Worm (Caenorhabditis elegans) whole organism, L2 larva: Measurements from ENCODE around the gene R04B5.1.

Experiments
- C34F6.9 ChIP-seq: fragments of 150-350 bp; optimal IDR thresholded peaks from 2 replicates; lab custom pipeline; 2014; ENCODE audit warnings: missing biosample characterization, missing genetic modification characterization
- F13H6.1 ChIP-seq: sonication (generic microtip); optimal IDR thresholded peaks from 2 replicates; lab custom pipeline; 2016; ENCODE audit warnings: missing genetic modification characterization, missing compliant biosample characterization
- R02D3.7 ChIP-seq: fragments of 150-350 bp; optimal IDR thresholded peaks from 2 replicates; lab custom pipeline; 2014; ENCODE audit warnings: missing biosample characterization, missing genetic modification characterization
- Y55F3AM.14 ChIP-seq: fragments of 200-800 bp; sonication (Bioruptor generic); optimal IDR thresholded peaks from 2 replicates; lab custom pipeline; 2018; ENCODE audit warnings: mild to moderate bottlenecking, missing genetic modification characterization, missing compliant biosample characterization
- ZK546.5 ChIP-seq: sonication (generic microtip); optimal IDR thresholded peaks from 2 replicates; lab custom pipeline; 2017; ENCODE audit warnings: missing biosample characterization, missing genetic modification characterization
- alr-1 ChIP-seq: fragments of 150-350 bp; optimal IDR thresholded peaks from 2 replicates; lab custom pipeline; 2014; ENCODE audit warnings: missing biosample characterization, missing genetic modification characterization
- aly-2 ChIP-seq: fragments of 150-350 bp; optimal IDR thresholded peaks from 2 replicates; lab custom pipeline; 2014; ENCODE audit warnings: missing biosample characterization, missing genetic modification characterization
- ama-1 ChIP-seq: fragments of 150-350 bp; optimal IDR thresholded peaks from 2 replicates; lab custom pipeline; 2018; ENCODE audit warnings: inconsistent platforms
- blmp-1 ChIP-seq: sonication (generic microtip); optimal IDR thresholded peaks from 2 replicates; lab custom pipeline; 2017; ENCODE audit warnings: missing genetic modification characterization, mild to moderate bottlenecking, missing compliant biosample characterization, antibody characterized with exemption, moderate library complexity; ENCODE audit not compliant: insufficient read depth
- ceh-16 ChIP-seq: fragments of 150-350 bp; optimal IDR thresholded peaks from 2 replicates; lab custom pipeline; 2014; ENCODE audit warnings: missing biosample characterization, missing genetic modification characterization
- ceh-82 ChIP-seq: fragments of 150-350 bp; optimal IDR thresholded peaks from 2 replicates; lab custom pipeline; 2014; ENCODE audit warnings: missing biosample characterization, missing genetic modification characterization
- crh-2 ChIP-seq: sonication (generic microtip); optimal IDR thresholded peaks from 2 replicates; lab custom pipeline; 2017; ENCODE audit warnings: missing biosample characterization, missing genetic modification characterization
- dmd-4 ChIP-seq: sonication (generic microtip); optimal IDR thresholded peaks from 2 replicates; lab custom pipeline; 2017; ENCODE audit warnings: missing biosample characterization, missing genetic modification characterization
- egl-27 ChIP-seq: sonication (generic microtip); optimal IDR thresholded peaks from 3 replicates; lab custom pipeline; 2017; ENCODE audit warnings: missing biosample characterization, missing genetic modification reagents, missing genetic modification characterization
- elt-1 ChIP-seq: fragments of 150-350 bp; optimal IDR thresholded peaks from 2 replicates; lab custom pipeline; 2014; ENCODE audit warnings: missing biosample characterization, missing genetic modification characterization
- elt-3 ChIP-seq: sonication (generic microtip); optimal IDR thresholded peaks from 2 replicates; lab custom pipeline; 2017; ENCODE audit warnings: missing biosample characterization, missing genetic modification characterization
- fos-1 ChIP-seq: fragments of 150-350 bp; optimal IDR thresholded peaks from 2 replicates; lab custom pipeline; 2014; ENCODE audit warnings: missing biosample characterization, missing genetic modification characterization
- gmeb-1 ChIP-seq: fragments of 150-350 bp; optimal IDR thresholded peaks from 2 replicates; lab custom pipeline; 2014; ENCODE audit warnings: missing biosample characterization, missing genetic modification characterization
- lin-11 ChIP-seq: fragments of 150-350 bp; sonication (generic microtip); optimal IDR thresholded peaks from 2 replicates; lab custom pipeline; 2014; ENCODE audit warnings: missing biosample characterization, missing genetic modification characterization, inconsistent platforms, mixed read lengths
- lin-13 ChIP-seq: fragments of 150-350 bp; optimal IDR thresholded peaks from 2 replicates; lab custom pipeline; 2014; ENCODE audit warnings: missing biosample characterization, missing genetic modification reagents, missing genetic modification characterization
- lin-39 ChIP-seq: fragments of 150-350 bp; optimal IDR thresholded peaks from 2 replicates; lab custom pipeline; 2014; ENCODE audit warnings: missing biosample characterization, missing genetic modification reagents, missing genetic modification characterization
- lsy-2 ChIP-seq, 2 experiments: fragments of 150-350 bp in 1 of 2; sonication (generic microtip) in 1 of 2; optimal IDR thresholded peaks; 2 replicates each; lab custom pipeline; 2014 to 2017; ENCODE audit warnings: missing biosample characterization in 2 of 2, missing genetic modification characterization in 2 of 2
- mab-5 ChIP-seq: fragments of 150-350 bp; optimal IDR thresholded peaks from 2 replicates; lab custom pipeline; 2014; ENCODE audit warnings: missing biosample characterization, missing genetic modification characterization
- mbf-1 ChIP-seq: sonication (generic microtip); optimal IDR thresholded peaks from 2 replicates; lab custom pipeline; 2017; ENCODE audit warnings: missing biosample characterization, missing genetic modification characterization
- mdl-1 ChIP-seq, 2 experiments: fragments of 150-350 bp in 1 of 2; sonication (generic microtip) in 1 of 2; optimal IDR thresholded peaks; 2 replicates each; lab custom pipeline; 2017; ENCODE audit warnings: missing biosample characterization in 2 of 2, missing genetic modification characterization in 2 of 2
- nhr-10 ChIP-seq: sonication (generic microtip); optimal IDR thresholded peaks from 2 replicates; lab custom pipeline; 2017; ENCODE audit warnings: missing biosample characterization, missing genetic modification characterization
- nhr-11 ChIP-seq: fragments of 150-350 bp; optimal IDR thresholded peaks from 2 replicates; lab custom pipeline; 2014; ENCODE audit warnings: missing biosample characterization, missing genetic modification characterization
- nhr-12 ChIP-seq: fragments of 150-350 bp; optimal IDR thresholded peaks from 2 replicates; lab custom pipeline; 2014; ENCODE audit warnings: missing biosample characterization, missing genetic modification characterization
- nhr-129 ChIP-seq: fragments of 150-350 bp; optimal IDR thresholded peaks from 2 replicates; lab custom pipeline; 2014; ENCODE audit warnings: missing biosample characterization, missing genetic modification characterization
- nhr-21 ChIP-seq: fragments of 150-350 bp; optimal IDR thresholded peaks from 2 replicates; lab custom pipeline; 2014; ENCODE audit warnings: missing biosample characterization, missing genetic modification characterization
- nhr-23 ChIP-seq: fragments of 150-350 bp; optimal IDR thresholded peaks from 2 replicates; lab custom pipeline; 2014; ENCODE audit warnings: missing biosample characterization, missing genetic modification reagents, missing genetic modification characterization
- nhr-237 ChIP-seq: fragments of 150-350 bp; optimal IDR thresholded peaks from 2 replicates; lab custom pipeline; 2014; ENCODE audit warnings: missing biosample characterization, missing genetic modification characterization
- nhr-25 ChIP-seq: fragments of 150-350 bp; sonication (generic microtip); optimal IDR thresholded peaks from 3 replicates; lab custom pipeline; 2014; ENCODE audit warnings: missing biosample characterization, missing genetic modification characterization
- nhr-6 ChIP-seq: fragments of 150-350 bp; optimal IDR thresholded peaks from 2 replicates; lab custom pipeline; 2014; ENCODE audit warnings: missing biosample characterization, missing genetic modification characterization
- nhr-77 ChIP-seq: fragments of 150-350 bp; optimal IDR thresholded peaks from 2 replicates; lab custom pipeline; 2014; ENCODE audit warnings: missing biosample characterization, missing genetic modification characterization
- peb-1 ChIP-seq: fragments of 150-350 bp; optimal IDR thresholded peaks from 2 replicates; lab custom pipeline; 2014; ENCODE audit warnings: missing biosample characterization, missing genetic modification characterization
- sem-4 ChIP-seq: fragments of 150-350 bp; optimal IDR thresholded peaks from 2 replicates; lab custom pipeline; 2014; ENCODE audit warnings: missing biosample characterization, missing genetic modification reagents, missing genetic modification characterization
- skn-1 ChIP-seq: sonication (generic microtip); optimal IDR thresholded peaks from 2 replicates; lab custom pipeline; 2017; ENCODE audit warnings: missing biosample characterization, missing genetic modification characterization
- sma-3 ChIP-seq: sonication (generic microtip); optimal IDR thresholded peaks from 2 replicates; lab custom pipeline; 2016; ENCODE audit warnings: missing genetic modification reagents, missing genetic modification characterization, missing compliant biosample characterization
- sma-9 ChIP-seq, 2 experiments: fragments of 150-350 bp in 1 of 2; sonication (generic microtip) in 1 of 2; optimal IDR thresholded peaks; 2 replicates each; lab custom pipeline; 2014 to 2016; ENCODE audit warnings: missing genetic modification characterization in 2 of 2, mild to moderate bottlenecking in 1 of 2, missing biosample characterization in 1 of 2, missing compliant biosample characterization in 1 of 2, missing genetic modification reagents in 1 of 2, moderate library complexity in 1 of 2
- snpc-4 ChIP-seq: fragments of 150-350 bp; optimal IDR thresholded peaks from 2 replicates; lab custom pipeline; 2014; ENCODE audit warnings: missing biosample characterization, missing genetic modification characterization
- unc-39 ChIP-seq: fragments of 150-350 bp; optimal IDR thresholded peaks from 2 replicates; lab custom pipeline; 2014; ENCODE audit warnings: missing biosample characterization, missing genetic modification characterization
- unc-55 ChIP-seq: fragments of 150-350 bp; sonication (generic microtip); optimal IDR thresholded peaks from 3 replicates; lab custom pipeline; 2014; ENCODE audit warnings: missing biosample characterization, missing genetic modification reagents, missing genetic modification characterization
- unc-62 ChIP-seq: fragments of 150-350 bp; optimal IDR thresholded peaks from 2 replicates; lab custom pipeline; 2014; ENCODE audit warnings: missing biosample characterization, missing genetic modification reagents, missing genetic modification characterization
- zag-1 ChIP-seq: fragments of 150-350 bp; optimal IDR thresholded peaks from 2 replicates; lab custom pipeline; 2014; ENCODE audit warnings: missing biosample characterization, missing genetic modification characterization
- ztf-1 ChIP-seq: fragments of 200-800 bp; sonication (Bioruptor generic); conservative IDR thresholded peaks from 2 replicates; pipeline ENCODE4 v1.3.6; 2022; ENCODE audit warnings: missing genetic modification characterization, missing compliant biosample characterization
- ztf-11 ChIP-seq: sonication (generic microtip); optimal IDR thresholded peaks from 2 replicates; lab custom pipeline; 2017; ENCODE audit warnings: missing biosample characterization, missing genetic modification characterization
- ztf-4 ChIP-seq: fragments of 150-350 bp; optimal IDR thresholded peaks from 2 replicates; lab custom pipeline; 2014; ENCODE audit warnings: missing biosample characterization, missing genetic modification characterization

R04B5.1 gene

DNA sequence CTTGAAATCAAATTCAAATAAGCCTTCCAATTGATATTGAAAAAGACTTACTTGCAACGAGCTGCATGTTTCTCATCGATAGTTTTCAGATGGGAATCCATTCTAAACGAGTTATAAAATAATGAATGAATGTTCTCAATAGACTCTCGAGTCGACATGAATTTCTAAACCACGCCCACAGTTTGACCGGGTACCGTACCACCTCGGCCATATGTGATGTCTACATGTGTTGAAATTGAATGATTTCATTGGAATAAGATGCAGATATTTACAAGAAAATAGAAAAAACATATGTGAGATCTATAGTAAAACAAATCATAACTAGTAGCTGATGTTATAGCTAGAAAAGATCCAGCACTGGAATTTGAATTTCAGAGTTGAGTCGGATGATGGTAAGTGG, 12.3 kb upstream of the R04B5.1 start, which contains the start of gene R04B5.7:
Gene R04B5.7, minus strand, starts transcription at position 101 of the 400 bp plus-strand sequence.
- TF ChIP-seq nhr-77 (tag; lab: Kevin White, UChicago) (no peak), nhr-25 (tag; lab: Kevin White, UChicago) (no peak), unc-62 (GFP tag; lab: Kevin White, UChicago) (no peak), F13H6.1 (no peak), elt-1 (no peak), alr-1 (tag; lab: Kevin White, UChicago) (no peak), sem-4 (tag; lab: Kevin White, UChicago) (no peak), gmeb-1 (no peak)

DNA sequence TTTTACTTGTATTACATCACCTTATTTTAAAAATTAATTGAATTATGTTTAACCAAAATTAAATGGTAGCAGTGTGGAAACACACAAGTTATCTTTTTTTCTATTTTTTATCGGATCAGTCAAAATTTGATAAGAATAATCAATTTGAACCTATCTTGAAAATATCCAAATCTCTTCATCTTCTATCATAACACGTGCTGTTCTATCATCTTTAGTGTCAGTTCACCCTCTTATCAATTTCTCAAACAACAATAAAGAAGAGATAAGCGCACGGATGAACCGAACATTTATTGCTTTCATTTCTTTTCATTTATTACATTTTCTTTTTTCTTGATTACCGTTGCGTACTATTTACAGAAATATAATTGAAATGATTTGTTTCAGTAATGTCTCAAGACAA, 9.0 kb upstream of the R04B5.1 start, which contains the start of gene R04B5.5:
Gene R04B5.5, plus strand, starts transcription at position 378 of the 400 bp plus-strand sequence.
- TF ChIP-seq C34F6.9 (tag; lab: Kevin White, UChicago) (peak; percentile 21), lsy-2 (tag; optimal IDR thresholded peaks at IDR 0.05; lab: Kevin White, UChicago) (peak in 1 of 2 experiments; percentile 39), fos-1 (tag; lab: Kevin White, UChicago) (peak; percentile 69), lin-13 (no peak), ZK546.5 (tag; lab: Kevin White, UChicago) (no peak), lin-39 (tag; lab: Kevin White, UChicago) (no peak), nhr-77 (tag; lab: Kevin White, UChicago) (no peak), ztf-11 (no peak), ztf-4 (tag; lab: Kevin White, UChicago) (no peak), nhr-237 (tag; lab: Kevin White, UChicago) (no peak), alr-1 (tag; lab: Kevin White, UChicago) (no peak), Y55F3AM.14 (GFP tag; lab: Kevin White, UChicago) (no peak), crh-2 (tag; lab: Kevin White, UChicago) (peak; percentile 35), unc-39 (tag; lab: Kevin White, UChicago) (no peak), nhr-25 (tag; lab: Kevin White, UChicago) (no peak), nhr-12 (no peak), ama-1 (no peak), nhr-23 (no peak), gmeb-1 (no peak), mdl-1 (tag; optimal IDR thresholded peaks at IDR 0.05; lab: Kevin White, UChicago) (peak; percentile 15 to 45), ztf-1 (GFP tag; lab: Robert Waterston, UW) (no peak), sma-9 (GFP tag; optimal IDR thresholded peaks at IDR 0.05; lab: Kevin White, UChicago) (peak; percentile 87), sma-9 (tag; optimal IDR thresholded peaks at IDR 0.05; lab: Kevin White, UChicago) (no peak), nhr-21 (tag; lab: Kevin White, UChicago) (peak; percentile 65), elt-1 (no peak), elt-3 (tag; lab: Kevin White, UChicago) (no peak), F13H6.1 (peak; percentile 29), nhr-129 (no peak), mab-5 (no peak), snpc-4 (tag; lab: Kevin White, UChicago) (no peak), zag-1 (tag; lab: Kevin White, UChicago) (no peak), dmd-4 (tag; lab: Kevin White, UChicago) (no peak), ceh-16 (tag; lab: Kevin White, UChicago) (no peak), sma-3 (peak; percentile 32), aly-2 (no peak), R02D3.7 (tag; lab: Kevin White, UChicago) (no peak), sem-4 (tag; lab: Kevin White, UChicago) (no peak), lin-11 (tag; lab: Kevin White, UChicago) (no peak), mbf-1 (tag; lab: Kevin White, UChicago) (no peak), blmp-1 (tag; lab: Kevin White, UChicago) (peak; percentile 55), unc-62 (GFP tag; lab: Kevin White, UChicago) (no peak), ceh-82 (tag; lab: Kevin White, UChicago) (no peak), nhr-6 (no peak), skn-1 (tag; lab: Kevin White, UChicago) (no peak), egl-27 (tag; lab: Kevin White, UChicago) (peak; percentile 35), unc-55 (GFP tag; lab: Kevin White, UChicago) (no peak), nhr-10 (tag; lab: Kevin White, UChicago) (no peak), peb-1 (tag; lab: Kevin White, UChicago) (no peak), nhr-11 (tag; lab: Kevin White, UChicago) (no peak)
